Fruit fly (Drosophila melanogaster): ENCODE data around the gene step.
A peak's percentile ranks its signal among the peaks of the same experiment; 100 is the strongest.

Gene step

dm6 chr2L:21757264-21758066 is at the start of gene step, which contains the start of gene CG1416:
TSS of gene step (minus strand) at chr2L:21757466.
TSS of gene CG1416 (plus strand) at chr2L:21758010.
- TF ChIP-seq ken (GFP tag; IDR thresholded peaks at IDR 0.05) = no peak
- peak; percentile 46 for TF ChIP-seq Aef1 (GFP tag; IDR thresholded peaks at IDR 0.05)
- TF ChIP-seq CG10267 (tag; optimal IDR thresholded peaks at IDR 0.05) = peak; percentile 34
- TF ChIP-seq br (optimal IDR thresholded peaks at IDR 0.05) = no peak
- TF ChIP-seq CG12299 (tag; optimal IDR thresholded peaks at IDR 0.05) = no peak
- 0 out of 3 replicates have a peak, but pooled peaks have one; percentile 65 for TF ChIP-seq CG11093 (GFP tag; IDR thresholded peaks at IDR 0.05)
- TF ChIP-seq CG10654 (GFP tag; optimal IDR thresholded peaks at IDR 0.05) = peak; percentile 10
- no peak for TF ChIP-seq wdn (GFP tag; IDR thresholded peaks at IDR 0.05)
- TF ChIP-seq CG8944 (GFP tag; optimal IDR thresholded peaks at IDR 0.05) = peak; percentile 74
- TF ChIP-seq CG4820 (GFP tag; optimal IDR thresholded peaks at IDR 0.05) = peak; percentile 61
- no peak for TF ChIP-seq CG31365 (tag; optimal IDR thresholded peaks at IDR 0.05)
- TF ChIP-seq Ada2b (GFP tag; IDR thresholded peaks at IDR 0.05) = 0 out of 2 replicates have a peak, but pooled peaks have one; percentile 12
- no peak for TF ChIP-seq fd64A (GFP tag; optimal IDR thresholded peaks at IDR 0.05)
- TF ChIP-seq gfzf (GFP tag; optimal IDR thresholded peaks at IDR 0.05) = peak; percentile 39
- no peak for TF ChIP-seq sima (GFP tag; optimal IDR thresholded peaks at IDR 0.05)
- peak; percentile 43; the same call in 1 of the 3 replicates for TF ChIP-seq B-H1 (GFP tag; IDR thresholded peaks at IDR 0.05)
- peak; percentile 74 for TF ChIP-seq Antp (GFP tag; optimal IDR thresholded peaks at IDR 0.05)
- TF ChIP-seq CG12155 (GFP tag; optimal IDR thresholded peaks at IDR 0.05) = peak; percentile 50
- TF ChIP-seq da (GFP tag; optimal IDR thresholded peaks at IDR 0.05) = peak; percentile 47
- TF ChIP-seq CG11504 (tag; optimal IDR thresholded peaks at IDR 0.05) = no peak
- no peak for TF ChIP-seq wek (GFP tag; optimal IDR thresholded peaks at IDR 0.05)
- TF ChIP-seq CG17361 (GFP tag; IDR thresholded peaks at IDR 0.05) = peak; percentile 87
- peak; percentile 85; the same call in 1 of the 2 replicates for TF ChIP-seq Rfx (GFP tag; IDR thresholded peaks at IDR 0.05)
- TF ChIP-seq z (GFP tag; IDR thresholded peaks at IDR 0.05) = no peak
- TF ChIP-seq caup (GFP tag; optimal IDR thresholded peaks at IDR 0.05; ENCODE audit: severe bottlenecking) = no peak
- no peak for TF ChIP-seq E2f2 (GFP tag; IDR thresholded peaks at IDR 0.05)
- TF ChIP-seq Ssrp (tag; optimal IDR thresholded peaks at IDR 0.05) = peak; percentile 48
- no peak for TF ChIP-seq CG31388 (GFP tag; optimal IDR thresholded peaks at IDR 0.05)
- peak; percentile 73; the same call in 1 of the 3 replicates for TF ChIP-seq hb (GFP tag; IDR thresholded peaks at IDR 0.05; ENCODE audit: partially characterized antibody)
- no peak for TF ChIP-seq CG43689 (GFP tag; IDR thresholded peaks at IDR 0.05)
- TF ChIP-seq CG3838 (GFP tag; optimal IDR thresholded peaks at IDR 0.05) = no peak
- peak; percentile 54 for TF ChIP-seq YL-1 (GFP tag; optimal IDR thresholded peaks at IDR 0.05)
- TF ChIP-seq GATAe (GFP tag; conservative IDR thresholded peaks at IDR 0.05) = no peak
- peak; percentile 57 for TF ChIP-seq CG9727 (GFP tag; optimal IDR thresholded peaks at IDR 0.05)
- no peak for TF ChIP-seq run (tag; optimal IDR thresholded peaks at IDR 0.05)
- TF ChIP-seq Rx (GFP tag; IDR thresholded peaks at IDR 0.05) = no peak; the same call in 1 of the 2 replicates
- TF ChIP-seq corto (GFP tag; optimal IDR thresholded peaks at IDR 0.05) = no peak
- no peak for TF ChIP-seq Hand (GFP tag; optimal IDR thresholded peaks at IDR 0.05)
- peak; percentile 34 for TF ChIP-seq Fer3 (tag; optimal IDR thresholded peaks at IDR 0.05)
- no peak for TF ChIP-seq Dip2 (GFP tag; IDR thresholded peaks at IDR 0.05)
- peak; percentile 45; the same call in 1 of the 2 replicates for TF ChIP-seq esg (GFP tag; conservative IDR thresholded peaks at IDR 0.05)
- TF ChIP-seq CG12104 (GFP tag; optimal IDR thresholded peaks at IDR 0.05) = no peak
- TF ChIP-seq CG13296 (GFP tag; optimal IDR thresholded peaks at IDR 0.05) = no peak
- TF ChIP-seq CG14710 (tag; optimal IDR thresholded peaks at IDR 0.05) = peak; percentile 78
- TF ChIP-seq lola (GFP tag; optimal IDR thresholded peaks at IDR 0.05) = peak in 2 of 3 experiments; percentile 57 to 82
- TF ChIP-seq CG11085 (GFP tag; IDR thresholded peaks at IDR 0.05) = peak; percentile 65
- no peak for TF ChIP-seq abd-A (tag; optimal IDR thresholded peaks at IDR 0.05)
- TF ChIP-seq CG10209 (GFP tag; optimal IDR thresholded peaks at IDR 0.05) = no peak
- TF ChIP-seq CG2116 (GFP tag; optimal IDR thresholded peaks at IDR 0.05) = peak; percentile 30
